Fruit fly (Drosophila melanogaster): ENCODE data around the gene CG42710.

DNA sequence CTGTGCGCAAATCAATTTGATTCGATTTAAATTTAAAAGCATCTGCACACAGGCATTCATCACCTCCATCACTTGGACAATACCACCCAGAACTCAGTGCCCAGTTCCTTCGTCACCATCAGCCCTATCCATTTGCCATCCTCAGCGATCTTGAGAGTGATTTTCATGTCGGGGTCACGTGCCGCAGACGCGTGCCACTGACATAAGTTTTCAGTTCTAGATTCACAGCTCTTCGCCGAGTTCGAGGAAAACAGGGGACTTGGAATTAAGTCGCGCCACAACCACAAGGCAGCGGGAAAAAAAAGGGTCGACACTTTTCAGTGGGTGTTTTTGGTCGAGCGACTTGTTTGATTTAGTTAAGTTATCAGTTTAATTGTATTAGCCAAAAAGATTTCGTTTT, 39.2 kb downstream of the CG42710 start:
- TF ChIP-seq ttk (optimal IDR thresholded peaks at IDR 0.05) (no peak), insv (optimal IDR thresholded peaks at IDR 0.05) (no peak)

Measured in Kc167 (cell line).